Fruit fly (Drosophila melanogaster) whole organism, embryonic: ENCODE data around the gene Uggt.

Experiments
- Ada2b ChIP-seq: fragments of 200-800 bp; sonication (Bioruptor generic); IDR thresholded peaks from 2 replicates; pipeline ENCODE4 v1.3.6; 2022; ENCODE audit warnings: missing biosample characterization, missing genetic modification characterization
- Atf6 ChIP-seq: fragments of 200-800 bp; sonication (Bioruptor generic); IDR thresholded peaks from 2 replicates; pipeline ENCODE4 v1.3.6; 2022; ENCODE audit warnings: missing biosample characterization, missing genetic modification characterization
- Bdp1 ChIP-seq: fragments of 200-800 bp; sonication (Bioruptor generic); optimal IDR thresholded peaks from 3 replicates; lab custom pipeline; 2016; ENCODE audit warnings: missing biosample characterization, missing genetic modification characterization
- CG10431 ChIP-seq: fragments of 200-800 bp; sonication (Bioruptor generic); optimal IDR thresholded peaks from 3 replicates; lab custom pipeline; 2018; ENCODE audit warnings: missing biosample characterization, mild to moderate bottlenecking, missing genetic modification characterization
- CG10543 ChIP-seq: fragments of 200-800 bp; sonication (Bioruptor generic); optimal IDR thresholded peaks from 3 replicates; lab custom pipeline; 2017; ENCODE audit warnings: missing biosample characterization, mild to moderate bottlenecking, missing genetic modification characterization, moderate library complexity
- CG13287 ChIP-seq: fragments of 200-800 bp; sonication (Bioruptor generic); IDR thresholded peaks from 2 replicates; pipeline ENCODE4 v1.3.6; 2022; ENCODE audit warnings: missing biosample characterization, missing genetic modification characterization; ENCODE audit not compliant: partially characterized antibody
- CG13894 ChIP-seq: fragments of 200-800 bp; sonication (Bioruptor generic); optimal IDR thresholded peaks from 3 replicates; lab custom pipeline; 2018; ENCODE audit warnings: missing biosample characterization, mild to moderate bottlenecking, missing genetic modification characterization, moderate library complexity
- CG15514 ChIP-seq: fragments of 200-800 bp; sonication (Bioruptor generic); optimal IDR thresholded peaks from 3 replicates; lab custom pipeline; 2017; ENCODE audit warnings: missing biosample characterization, missing genetic modification characterization, mild to moderate bottlenecking, moderate library complexity, missing genetic modification reagents
- CG16815 ChIP-seq: fragments of 200-800 bp; sonication (Bioruptor generic); optimal IDR thresholded peaks from 3 replicates; lab custom pipeline; 2017; ENCODE audit warnings: missing biosample characterization, mild to moderate bottlenecking, missing genetic modification characterization
- CG17912 ChIP-seq: fragments of 200-800 bp; sonication (Bioruptor generic); optimal IDR thresholded peaks from 2 replicates; lab custom pipeline; 2018; ENCODE audit warnings: missing biosample characterization, mild to moderate bottlenecking, missing genetic modification characterization
- CG18011 ChIP-seq: fragments of 200-800 bp; sonication (Bioruptor generic); optimal IDR thresholded peaks from 2 replicates; lab custom pipeline; 2017; ENCODE audit warnings: missing biosample characterization, missing genetic modification characterization, mild to moderate bottlenecking, moderate library complexity, missing genotype
- CG2199 ChIP-seq: fragments of 200-800 bp; sonication (Bioruptor generic); IDR thresholded peaks from 3 replicates; pipeline ENCODE4 v1.3.6; 2022; ENCODE audit warnings: missing biosample characterization, missing genetic modification characterization
- CG4424 ChIP-seq: fragments of 200-800 bp; sonication (Bioruptor generic); optimal IDR thresholded peaks from 3 replicates; lab custom pipeline; 2016; ENCODE audit warnings: missing biosample characterization, missing genetic modification characterization
- CG6254 ChIP-seq: fragments of 200-800 bp; sonication (Bioruptor generic); optimal IDR thresholded peaks from 3 replicates; lab custom pipeline; 2017; ENCODE audit warnings: mild to moderate bottlenecking, missing biosample characterization, missing genetic modification reagents, missing genetic modification characterization
- CG6791 ChIP-seq: fragments of 200-800 bp; sonication (Bioruptor generic); IDR thresholded peaks from 3 replicates; pipeline ENCODE4 v1.3.6; 2022; ENCODE audit warnings: missing biosample characterization, missing genetic modification characterization; ENCODE audit not compliant: partially characterized antibody
- D19A ChIP-seq: fragments of 200-800 bp; optimal IDR thresholded peaks from 3 replicates; lab custom pipeline; 2019; ENCODE audit warnings: missing biosample characterization, mild to moderate bottlenecking, missing genetic modification characterization, moderate library complexity
- Doc3 ChIP-seq: fragments of 200-800 bp; sonication (Bioruptor generic); IDR thresholded peaks from 3 replicates; pipeline ENCODE4 v1.3.6; 2022; ENCODE audit warnings: missing biosample characterization, missing genetic modification characterization; ENCODE audit not compliant: partially characterized antibody
- Drgx ChIP-seq: fragments of 200-800 bp; sonication (Bioruptor generic); IDR thresholded peaks from 2 replicates; pipeline ENCODE4 v1.3.6; 2022; ENCODE audit warnings: missing biosample characterization, missing genetic modification characterization
- Fer1 ChIP-seq: fragments of 200-800 bp; sonication (Bioruptor generic); optimal IDR thresholded peaks from 2 replicates; lab custom pipeline; 2017; ENCODE audit warnings: missing biosample characterization, mild to moderate bottlenecking, missing genetic modification characterization
- Lhr ChIP-seq: fragments of 200-800 bp; sonication (Bioruptor generic); optimal IDR thresholded peaks from 3 replicates; lab custom pipeline; 2017; ENCODE audit warnings: mild to moderate bottlenecking, missing biosample characterization, missing genetic modification reagents, missing genetic modification characterization
- Med ChIP-seq: fragments of 200-800 bp; sonication (Bioruptor generic); peaks from one replicate; lab custom pipeline; 2016; ENCODE audit warnings: missing biosample characterization, missing genetic modification characterization, mild to moderate bottlenecking, inconsistent platforms, moderate library complexity
- Scr ChIP-seq: fragments of 200-800 bp; sonication (Bioruptor generic); IDR thresholded peaks from 2 replicates; pipeline ENCODE4 v1.3.6; 2022; ENCODE audit warnings: missing biosample characterization, missing genetic modification characterization; ENCODE audit not compliant: partially characterized antibody
- Sox100B ChIP-seq: fragments of 200-800 bp; sonication (Bioruptor generic); optimal IDR thresholded peaks from 3 replicates; lab custom pipeline; 2018; ENCODE audit warnings: missing biosample characterization, mild to moderate bottlenecking, missing genetic modification characterization
- Taf1 ChIP-seq: fragments of 200-800 bp; sonication (Bioruptor generic); IDR thresholded peaks from 2 replicates; pipeline ENCODE4 v1.3.6; 2022; ENCODE audit warnings: missing biosample characterization, missing genetic modification characterization
- Trl ChIP-seq, 3 experiments: fragments of >200 bp in 2 of 3; fragments of 200-800 bp in 1 of 3; sonication (Bioruptor generic) in 1 of 3; optimal IDR thresholded peaks; 2 replicates in 1 of 3; 3 replicates in 2 of 3; lab custom pipeline; 2016 to 2017; ENCODE audit warnings: missing biosample characterization in 1 of 3, missing genetic modification characterization in 1 of 3
- abd-A ChIP-seq: fragments of 200-800 bp; sonication (Bioruptor generic); optimal IDR thresholded peaks from 3 replicates; lab custom pipeline; 2019; ENCODE audit warnings: missing biosample characterization, mild to moderate bottlenecking, missing genetic modification characterization, moderate library complexity
- bbx ChIP-seq: fragments of 200-800 bp; sonication (Bioruptor generic); IDR thresholded peaks from 2 replicates; pipeline ENCODE4 v1.3.6; 2022; ENCODE audit warnings: missing biosample characterization, missing genetic modification characterization; ENCODE audit not compliant: partially characterized antibody
- bowl ChIP-seq: fragments of 200-800 bp; sonication (Bioruptor generic); IDR thresholded peaks from 2 replicates; pipeline ENCODE4 v1.3.6; 2022; ENCODE audit warnings: missing biosample characterization, missing genetic modification characterization
- cas ChIP-seq: fragments of 200-800 bp; sonication (Bioruptor generic); IDR thresholded peaks from 2 replicates; pipeline ENCODE4 v1.3.6; 2022; ENCODE audit warnings: missing biosample characterization, missing genetic modification characterization
- cg ChIP-seq: fragments of 200-800 bp; sonication (Bioruptor generic); optimal IDR thresholded peaks from 3 replicates; lab custom pipeline; 2019; ENCODE audit warnings: missing biosample characterization, mild to moderate bottlenecking, missing genetic modification characterization, moderate library complexity
- chinmo ChIP-seq: fragments of 200-800 bp; sonication (Bioruptor generic); IDR thresholded peaks from 4 replicates; pipeline ENCODE4 v1.3.6; 2022; ENCODE audit warnings: missing biosample characterization, missing genetic modification characterization; ENCODE audit not compliant: partially characterized antibody
- chm ChIP-seq: fragments of 200-800 bp; sonication (Bioruptor generic); IDR thresholded peaks from 2 replicates; pipeline ENCODE4 v1.3.6; 2022; ENCODE audit warnings: missing biosample characterization, missing genetic modification characterization
- ci ChIP-seq: fragments of 200-800 bp; sonication (Bioruptor generic); IDR thresholded peaks from 3 replicates; pipeline ENCODE4 v1.3.6; 2022; ENCODE audit warnings: missing biosample characterization, missing genetic modification characterization
- croc ChIP-seq: fragments of 200-800 bp; sonication (Bioruptor generic); conservative IDR thresholded peaks from 3 replicates; pipeline ENCODE4 v1.3.6; 2022; ENCODE audit warnings: missing biosample characterization, missing genetic modification characterization
- exex ChIP-seq: fragments of 200-800 bp; sonication (Bioruptor generic); optimal IDR thresholded peaks from 4 replicates; lab custom pipeline; 2018; ENCODE audit warnings: missing biosample characterization, mild to moderate bottlenecking, missing genetic modification characterization, moderate library complexity
- hb ChIP-seq: fragments of 200-800 bp; sonication (Bioruptor generic); IDR thresholded peaks from 3 replicates; pipeline ENCODE4 v1.3.6; 2022; ENCODE audit warnings: missing biosample characterization, missing genetic modification characterization; ENCODE audit not compliant: partially characterized antibody
- hkb ChIP-seq, 2 experiments: fragments of 200-800 bp in 1 of 2; fragments of >200 bp in 1 of 2; sonication (Bioruptor generic) in 1 of 2; IDR thresholded peaks in 1 of 2; optimal IDR thresholded peaks in 1 of 2; 2 replicates each; pipeline versions ENCODE4 v1.3.6 to Lab custom; 2017 to 2022; ENCODE audit warnings: missing biosample characterization in 1 of 2, missing genetic modification characterization in 1 of 2
- kni ChIP-seq: fragments of 200-800 bp; sonication (Bioruptor generic); optimal IDR thresholded peaks from 3 replicates; lab custom pipeline; 2017; ENCODE audit warnings: mild to moderate bottlenecking, missing biosample characterization, missing genetic modification reagents, missing genetic modification characterization
- lilli ChIP-seq: fragments of 200-800 bp; sonication (Bioruptor generic); optimal IDR thresholded peaks from 3 replicates; lab custom pipeline; 2016; ENCODE audit warnings: missing biosample characterization, missing genetic modification characterization
- mld ChIP-seq: fragments of 200-800 bp; sonication (Bioruptor generic); IDR thresholded peaks from 3 replicates; pipeline ENCODE4 v1.3.6; 2022; ENCODE audit warnings: missing biosample characterization, missing genetic modification characterization; ENCODE audit not compliant: partially characterized antibody
- pros ChIP-seq: fragments of 200-800 bp; sonication (Bioruptor generic); optimal IDR thresholded peaks from 3 replicates; lab custom pipeline; 2019; ENCODE audit warnings: missing biosample characterization, mild to moderate bottlenecking, missing genetic modification characterization, moderate library complexity
- ro ChIP-seq: fragments of 200-800 bp; sonication (Bioruptor generic); IDR thresholded peaks from 2 replicates; pipeline ENCODE4 v1.3.6; 2022; ENCODE audit warnings: missing biosample characterization, missing genetic modification characterization
- sr ChIP-seq: fragments of 200-800 bp; sonication (Bioruptor generic); IDR thresholded peaks from 3 replicates; pipeline ENCODE4 v1.3.6; 2022; ENCODE audit warnings: missing biosample characterization, missing genetic modification characterization
- sug ChIP-seq: fragments of 200-800 bp; optimal IDR thresholded peaks from 2 replicates; lab custom pipeline; 2019; ENCODE audit warnings: missing biosample characterization, mild to moderate bottlenecking, missing genetic modification characterization, moderate library complexity
- tna ChIP-seq: fragments of 200-800 bp; sonication (Bioruptor generic); IDR thresholded peaks from 2 replicates; pipeline ENCODE4 v1.3.6; 2022; ENCODE audit warnings: missing biosample characterization, missing genetic modification characterization; ENCODE audit not compliant: partially characterized antibody

Gene Uggt

DNA sequence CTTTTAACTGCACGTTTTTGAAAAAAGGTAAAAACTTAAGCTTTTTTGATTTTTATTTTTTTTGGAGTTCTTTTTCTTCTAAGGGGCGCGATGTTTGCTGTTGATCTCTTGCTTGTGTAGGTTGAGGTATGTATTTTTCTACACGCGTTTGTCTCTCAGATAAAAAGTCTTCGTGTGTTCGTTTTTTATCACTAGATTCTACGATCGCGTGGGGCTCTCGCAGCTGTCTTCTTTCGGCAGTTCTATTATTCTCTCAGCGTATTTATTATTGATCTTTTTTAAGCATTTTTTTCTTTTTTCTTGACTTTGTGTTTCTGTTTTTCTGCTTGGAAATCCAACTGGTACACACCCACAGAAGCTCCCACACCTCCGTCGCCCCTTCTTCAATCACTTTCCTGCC, 22.5 kb downstream of the Uggt start (continued):
- TF ChIP-seq CG15514 (GFP tag; lab: Kevin White, UChicago), result no peak
- TF ChIP-seq Lhr (GFP tag; lab: Kevin White, UChicago), result no peak
- TF ChIP-seq cas (GFP tag; lab: Robert Waterston, UW), result no peak
- no peak for TF ChIP-seq CG17912 (GFP tag; lab: Kevin White, UChicago)
- TF ChIP-seq croc (GFP tag; lab: Robert Waterston, UW), result no peak
- TF ChIP-seq exex (tag; lab: Kevin White, UChicago), result peak; percentile 6
- peak; percentile 84 for TF ChIP-seq CG13894
- TF ChIP-seq CG16815 (GFP tag; lab: Kevin White, UChicago), result no peak
- no peak for TF ChIP-seq hkb (optimal IDR thresholded peaks at IDR 0.05; lab: Kevin White, UChicago)
- TF ChIP-seq hkb (GFP tag; IDR thresholded peaks at IDR 0.05; lab: Robert Waterston, UW), result 0 out of 2 replicates have a peak, but pooled peaks have one; percentile 16
- TF ChIP-seq CG10431 (GFP tag; lab: Kevin White, UChicago), result no peak
- TF ChIP-seq Taf1 (GFP tag; lab: Robert Waterston, UW), result no peak
- TF ChIP-seq CG13287 (GFP tag; lab: Robert Waterston, UW), result no peak; the same call in 1 of the 2 replicates
- no peak for TF ChIP-seq Ada2b (GFP tag; lab: Robert Waterston, UW)
- peak; percentile 15 for TF ChIP-seq Fer1 (GFP tag; lab: Kevin White, UChicago)
- TF ChIP-seq chm (GFP tag; lab: Robert Waterston, UW), result no peak
- TF ChIP-seq bowl (GFP tag; lab: Robert Waterston, UW), result no peak
- TF ChIP-seq chinmo, result peak; percentile 70; the same call in 1 of the 4 replicates
- TF ChIP-seq D19A (tag; lab: Kevin White, UChicago), result no peak
- no peak for TF ChIP-seq CG6791 (GFP tag; lab: Robert Waterston, UW)
- TF ChIP-seq, all 482 proteins: peak for 35

DNA sequence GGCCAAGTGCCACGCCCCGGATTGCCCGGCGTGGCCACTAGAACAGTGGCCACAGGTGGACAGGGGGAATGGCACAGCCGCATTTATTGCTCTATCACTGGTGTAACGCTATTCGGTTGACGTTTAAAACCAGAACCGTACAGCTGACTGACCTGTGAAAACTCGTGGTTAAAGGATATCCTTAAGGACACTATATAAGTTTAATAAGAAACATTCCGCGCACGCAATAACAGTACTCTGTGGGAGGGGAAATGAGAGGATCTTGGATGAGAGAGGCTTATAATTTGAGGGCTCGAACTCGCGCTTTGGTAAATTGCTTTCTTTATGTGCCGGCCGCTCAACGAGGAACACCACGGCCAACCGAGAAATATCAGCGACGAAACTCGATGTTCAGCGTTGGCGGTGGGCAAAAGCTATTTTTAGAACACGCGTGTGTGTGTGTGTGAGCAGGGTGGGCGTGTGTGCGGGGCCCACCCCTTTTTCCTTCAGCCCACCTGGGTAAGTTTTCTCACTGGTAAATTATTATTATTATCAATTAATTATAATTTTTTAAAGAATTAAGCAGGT, 23.8 kb downstream of the Uggt start:
- TF ChIP-seq sug (tag; lab: Kevin White, UChicago), result peak; percentile 29
- peak; percentile 37 for TF ChIP-seq CG13894
- TF ChIP-seq Doc3 (GFP tag; lab: Robert Waterston, UW), result 0 out of 3 replicates have a peak, but pooled peaks have one; percentile 34
- TF ChIP-seq CG2199 (GFP tag; lab: Robert Waterston, UW), result 0 out of 3 replicates have a peak, but pooled peaks have one; percentile 15
- peak; percentile 13 for TF ChIP-seq CG6254 (GFP tag; lab: Kevin White, UChicago)
- TF ChIP-seq abd-A (tag; lab: Kevin White, UChicago), result peak; percentile 16
- TF ChIP-seq Med (GFP tag; lab: Kevin White, UChicago), result peak; percentile 70
- TF ChIP-seq Scr (GFP tag; lab: Robert Waterston, UW), result peak; percentile 32; the same call in 1 of the 2 replicates
- peak; percentile 23; the same call in 1 of the 3 replicates for TF ChIP-seq ci (GFP tag; lab: Robert Waterston, UW)
- peak; percentile 17 for TF ChIP-seq lilli (GFP tag; lab: Kevin White, UChicago)
- TF ChIP-seq CG10543 (GFP tag; lab: Kevin White, UChicago), result peak; percentile 40
- TF ChIP-seq mld (GFP tag; lab: Robert Waterston, UW), result peak; percentile 56; the same call in 2 of the 3 replicates
- TF ChIP-seq CG4424 (GFP tag; lab: Kevin White, UChicago), result no peak
- TF ChIP-seq Atf6, result 0 out of 2 replicates have a peak, but pooled peaks have one; percentile 25
- TF ChIP-seq tna (GFP tag; lab: Robert Waterston, UW), result 0 out of 2 replicates have a peak, but pooled peaks have one; percentile 47
- TF ChIP-seq CG18011, result no peak
- 0 out of 3 replicates have a peak, but pooled peaks have one; percentile 19 for TF ChIP-seq CG6791 (GFP tag; lab: Robert Waterston, UW)
- TF ChIP-seq chinmo, result peak; percentile 58; the same call in 1 of the 4 replicates
- TF ChIP-seq pros, result peak; percentile 8
- peak; percentile 40 for TF ChIP-seq kni (GFP tag; lab: Kevin White, UChicago)
- no peak for TF ChIP-seq ro
- TF ChIP-seq Bdp1, result peak; percentile 81
- TF ChIP-seq bbx (GFP tag; lab: Robert Waterston, UW), result peak; percentile 49
- peak in 1 of 2 experiments; percentile 6 for TF ChIP-seq Trl (optimal IDR thresholded peaks at IDR 0.05; lab: Kevin White, UChicago)
- no peak for TF ChIP-seq Trl (GFP tag; optimal IDR thresholded peaks at IDR 0.05; lab: Kevin White, UChicago)
- no peak for TF ChIP-seq Drgx (GFP tag; lab: Robert Waterston, UW)
- TF ChIP-seq cg (GFP tag; lab: Kevin White, UChicago), result peak; percentile 34
- TF ChIP-seq sr (GFP tag; lab: Robert Waterston, UW), result peak; percentile 65; the same call in 2 of the 3 replicates
- no peak for TF ChIP-seq Sox100B
- TF ChIP-seq hb (GFP tag; lab: Robert Waterston, UW), result 0 out of 3 replicates have a peak, but pooled peaks have one; percentile 30
